Fruit fly (Drosophila melanogaster) whole organism, embryonic: Measurements from ENCODE around the gene CG16753.

Experiments
- Asciz ChIP-seq: fragments of 200-800 bp; sonication (Bioruptor generic); optimal IDR thresholded peaks from 2 replicates; lab custom pipeline; 2017; ENCODE audit warnings: missing biosample characterization, mild to moderate bottlenecking, missing genetic modification characterization, missing genetic modification reagents
- CG10565 ChIP-seq: fragments of 200-800 bp; sonication (Bioruptor generic); optimal IDR thresholded peaks from 3 replicates; lab custom pipeline; 2016; ENCODE audit warnings: missing biosample characterization, mild to moderate bottlenecking, missing genetic modification characterization
- CG10979 ChIP-seq: fragments of 200-800 bp; sonication (Bioruptor generic); optimal IDR thresholded peaks from 2 replicates; lab custom pipeline; 2018; ENCODE audit warnings: missing biosample characterization, mild to moderate bottlenecking, missing genetic modification characterization, moderate library complexity
- CG11695 ChIP-seq: fragments of 200-800 bp; sonication (Bioruptor generic); IDR thresholded peaks from 3 replicates; pipeline ENCODE4 v1.3.6; 2022; ENCODE audit warnings: missing biosample characterization, missing genetic modification characterization
- CG12104 ChIP-seq: fragments of 200-800 bp; sonication (Bioruptor generic); optimal IDR thresholded peaks from 3 replicates; lab custom pipeline; 2016; ENCODE audit warnings: missing biosample characterization, missing genetic modification characterization
- CG13424 ChIP-seq: fragments of 200-800 bp; sonication (Bioruptor generic); optimal IDR thresholded peaks from 2 replicates; lab custom pipeline; 2019; ENCODE audit warnings: missing biosample characterization, mild to moderate bottlenecking, missing genetic modification characterization, moderate library complexity
- CG13624 ChIP-seq: fragments of 200-800 bp; sonication (Bioruptor generic); optimal IDR thresholded peaks from 2 replicates; lab custom pipeline; 2016; ENCODE audit warnings: missing biosample characterization, missing genetic modification characterization
- CG13894 ChIP-seq: fragments of 200-800 bp; sonication (Bioruptor generic); optimal IDR thresholded peaks from 3 replicates; lab custom pipeline; 2018; ENCODE audit warnings: missing biosample characterization, mild to moderate bottlenecking, missing genetic modification characterization, moderate library complexity
- CG15514 ChIP-seq: fragments of 200-800 bp; sonication (Bioruptor generic); optimal IDR thresholded peaks from 3 replicates; lab custom pipeline; 2017; ENCODE audit warnings: missing biosample characterization, missing genetic modification characterization, mild to moderate bottlenecking, moderate library complexity, missing genetic modification reagents
- CG17912 ChIP-seq: fragments of 200-800 bp; sonication (Bioruptor generic); optimal IDR thresholded peaks from 2 replicates; lab custom pipeline; 2018; ENCODE audit warnings: missing biosample characterization, mild to moderate bottlenecking, missing genetic modification characterization
- CG18262 ChIP-seq: fragments of 200-800 bp; optimal IDR thresholded peaks from 3 replicates; lab custom pipeline; 2019; ENCODE audit warnings: missing biosample characterization, mild to moderate bottlenecking, missing genetic modification characterization, moderate library complexity
- CG2116 ChIP-seq: fragments of 200-800 bp; sonication (Bioruptor generic); optimal IDR thresholded peaks from 3 replicates; lab custom pipeline; 2018; ENCODE audit warnings: missing biosample characterization, mild to moderate bottlenecking, missing genetic modification characterization
- CG2202 ChIP-seq: fragments of 200-800 bp; sonication (Bioruptor generic); optimal IDR thresholded peaks from 2 replicates; lab custom pipeline; 2018; ENCODE audit warnings: missing biosample characterization, mild to moderate bottlenecking, missing genetic modification characterization
- CG3838 ChIP-seq: fragments of 200-800 bp; sonication (Bioruptor generic); optimal IDR thresholded peaks from 3 replicates; lab custom pipeline; 2016; ENCODE audit warnings: missing biosample characterization, missing genetic modification characterization
- CG4854 ChIP-seq: fragments of 200-800 bp; sonication (Bioruptor generic); optimal IDR thresholded peaks from 2 replicates; lab custom pipeline; 2016; ENCODE audit warnings: missing biosample characterization, missing genetic modification characterization, inconsistent platforms
- CG6654 ChIP-seq: fragments of 200-800 bp; sonication (Bioruptor generic); optimal IDR thresholded peaks from 2 replicates; lab custom pipeline; 2017; ENCODE audit warnings: missing biosample characterization, mild to moderate bottlenecking, missing genetic modification characterization
- CG8290 ChIP-seq, 3 experiments: fragments of 200-800 bp; sonication (Bioruptor generic); optimal IDR thresholded peaks; 2 replicates each; lab custom pipeline; 2016 to 2019; ENCODE audit warnings: missing biosample characterization in 3 of 3, missing genetic modification characterization in 3 of 3, mild to moderate bottlenecking in 2 of 3, moderate library complexity in 1 of 3
- CG9437 ChIP-seq: fragments of 200-800 bp; sonication (Bioruptor generic); optimal IDR thresholded peaks from 2 replicates; lab custom pipeline; 2018; ENCODE audit warnings: missing biosample characterization, mild to moderate bottlenecking, missing genetic modification characterization
- CG9797 ChIP-seq: fragments of 200-800 bp; sonication (Bioruptor generic); optimal IDR thresholded peaks from 3 replicates; lab custom pipeline; 2018; ENCODE audit warnings: missing biosample characterization, mild to moderate bottlenecking, missing genetic modification characterization
- Dad ChIP-seq: fragments of 200-800 bp; sonication (Bioruptor generic); optimal IDR thresholded peaks from 3 replicates; lab custom pipeline; 2016; ENCODE audit warnings: missing biosample characterization, missing genetic modification characterization
- Dfd ChIP-seq, 2 experiments: fragments of >200 bp; optimal IDR thresholded peaks; 2 replicates each; lab custom pipeline; 2017; ENCODE audit warnings: missing biosample characterization in 2 of 2, missing genetic modification characterization in 2 of 2
- Dll ChIP-seq: fragments of 200-800 bp; sonication (Bioruptor generic); IDR thresholded peaks from 4 replicates; pipeline ENCODE4 v1.3.6; 2022; ENCODE audit warnings: missing biosample characterization, missing genetic modification characterization; ENCODE audit not compliant: partially characterized antibody
- Eip74EF ChIP-seq, 2 experiments: fragments of 200-800 bp in 1 of 2; fragments of >200 bp in 1 of 2; sonication (Bioruptor generic) in 1 of 2; optimal IDR thresholded peaks; 2 replicates each; lab custom pipeline; 2017 to 2019; ENCODE audit warnings: missing biosample characterization in 2 of 2, missing genetic modification characterization in 2 of 2, mild to moderate bottlenecking in 1 of 2, moderate library complexity in 1 of 2
- Fer2 ChIP-seq: fragments of 200-800 bp; sonication (Bioruptor generic); optimal IDR thresholded peaks from 2 replicates; lab custom pipeline; 2018; ENCODE audit warnings: missing biosample characterization, mild to moderate bottlenecking, missing genetic modification characterization, moderate library complexity
- Fer3 ChIP-seq: fragments of 200-800 bp; sonication (Bioruptor generic); optimal IDR thresholded peaks from 2 replicates; lab custom pipeline; 2018; ENCODE audit warnings: missing biosample characterization, mild to moderate bottlenecking, missing genetic modification characterization, moderate library complexity
- HmgD ChIP-seq: fragments of 200-800 bp; sonication (Bioruptor generic); optimal IDR thresholded peaks from 3 replicates; lab custom pipeline; 2016; ENCODE audit warnings: missing biosample characterization, missing genetic modification characterization
- Mrtf ChIP-seq: fragments of 200-800 bp; sonication (Bioruptor generic); IDR thresholded peaks from 3 replicates; pipeline ENCODE4 v1.3.6; 2022; ENCODE audit warnings: missing biosample characterization, missing genetic modification characterization
- Opbp ChIP-seq: fragments of 200-800 bp; sonication (Bioruptor generic); IDR thresholded peaks from 3 replicates; pipeline ENCODE4 v1.3.6; 2022; ENCODE audit warnings: missing biosample characterization, missing genetic modification characterization; ENCODE audit not compliant: partially characterized antibody
- Sox100B ChIP-seq: fragments of 200-800 bp; sonication (Bioruptor generic); optimal IDR thresholded peaks from 3 replicates; lab custom pipeline; 2018; ENCODE audit warnings: missing biosample characterization, mild to moderate bottlenecking, missing genetic modification characterization
- TFAM ChIP-seq: fragments of 200-800 bp; sonication (Bioruptor generic); optimal IDR thresholded peaks from 2 replicates; lab custom pipeline; 2017; ENCODE audit warnings: missing biosample characterization, missing genetic modification characterization, inconsistent platforms
- Taf1 ChIP-seq: fragments of 200-800 bp; sonication (Bioruptor generic); IDR thresholded peaks from 2 replicates; pipeline ENCODE4 v1.3.6; 2022; ENCODE audit warnings: missing biosample characterization, missing genetic modification characterization
- Tbp ChIP-seq: fragments of >200 bp; optimal IDR thresholded peaks from 2 replicates; lab custom pipeline; 2018; ENCODE audit warnings: missing biosample characterization, missing genetic modification characterization
- abd-A ChIP-seq: fragments of 200-800 bp; sonication (Bioruptor generic); optimal IDR thresholded peaks from 3 replicates; lab custom pipeline; 2019; ENCODE audit warnings: missing biosample characterization, mild to moderate bottlenecking, missing genetic modification characterization, moderate library complexity
- bbx ChIP-seq: fragments of 200-800 bp; sonication (Bioruptor generic); IDR thresholded peaks from 2 replicates; pipeline ENCODE4 v1.3.6; 2022; ENCODE audit warnings: missing biosample characterization, missing genetic modification characterization; ENCODE audit not compliant: partially characterized antibody
- crc ChIP-seq: fragments of 200-800 bp; sonication (Bioruptor generic); optimal IDR thresholded peaks from 2 replicates; lab custom pipeline; 2016; ENCODE audit warnings: missing biosample characterization, missing genetic modification characterization
- dimm ChIP-seq: fragments of 200-800 bp; sonication (Bioruptor generic); IDR thresholded peaks from 2 replicates; pipeline ENCODE4 v1.3.6; 2022; ENCODE audit warnings: missing biosample characterization, missing genetic modification characterization
- dmrt11E ChIP-seq: fragments of 200-800 bp; sonication (Bioruptor generic); optimal IDR thresholded peaks from 3 replicates; lab custom pipeline; 2018; ENCODE audit warnings: missing biosample characterization, mild to moderate bottlenecking, missing genetic modification characterization, moderate library complexity
- ewg ChIP-seq: fragments of 200-800 bp; sonication (Bioruptor generic); optimal IDR thresholded peaks from 3 replicates; lab custom pipeline; 2017; ENCODE audit warnings: mild to moderate bottlenecking, missing biosample characterization, missing genetic modification reagents, missing genetic modification characterization
- ham ChIP-seq: fragments of 200-800 bp; sonication (Bioruptor generic); IDR thresholded peaks from 2 replicates; pipeline ENCODE4 v1.3.6; 2022; ENCODE audit warnings: missing biosample characterization, missing genetic modification characterization
- ind ChIP-seq: fragments of 200-800 bp; sonication (Bioruptor generic); optimal IDR thresholded peaks from 3 replicates; lab custom pipeline; 2016; ENCODE audit warnings: missing biosample characterization, missing genetic modification characterization
- luna ChIP-seq: fragments of 200-800 bp; sonication (Bioruptor generic); optimal IDR thresholded peaks from 2 replicates; lab custom pipeline; 2016; ENCODE audit warnings: missing biosample characterization, missing genetic modification characterization
- nerfin-1 ChIP-seq: fragments of 200-800 bp; sonication (Bioruptor generic); optimal IDR thresholded peaks from 3 replicates; lab custom pipeline; 2019; ENCODE audit warnings: missing biosample characterization, mild to moderate bottlenecking, missing genetic modification characterization, moderate library complexity
- p53 ChIP-seq: fragments of 200-800 bp; sonication (Bioruptor generic); optimal IDR thresholded peaks from 2 replicates; lab custom pipeline; 2016; ENCODE audit warnings: missing biosample characterization, missing genetic modification characterization
- run ChIP-seq: fragments of 200-800 bp; sonication (Bioruptor generic); optimal IDR thresholded peaks from 3 replicates; lab custom pipeline; 2018; ENCODE audit warnings: missing biosample characterization, mild to moderate bottlenecking, missing genetic modification characterization
- sisA ChIP-seq: fragments of 200-800 bp; sonication (Bioruptor generic); IDR thresholded peaks from 2 replicates; pipeline ENCODE4 v1.3.6; 2022; ENCODE audit warnings: missing biosample characterization, missing genetic modification characterization
- slbo ChIP-seq: fragments of 200-800 bp; sonication (Bioruptor generic); IDR thresholded peaks from 2 replicates; pipeline ENCODE4 v1.3.6; 2022; ENCODE audit warnings: missing biosample characterization, missing genetic modification characterization
- wor ChIP-seq: fragments of 200-800 bp; sonication (Bioruptor generic); IDR thresholded peaks from 2 replicates; pipeline ENCODE4 v1.3.6; 2022; ENCODE audit warnings: missing biosample characterization, missing genetic modification characterization
- yki ChIP-seq: fragments of >200 bp; optimal IDR thresholded peaks from 3 replicates; lab custom pipeline; 2018

Gene CG16753

DNA sequence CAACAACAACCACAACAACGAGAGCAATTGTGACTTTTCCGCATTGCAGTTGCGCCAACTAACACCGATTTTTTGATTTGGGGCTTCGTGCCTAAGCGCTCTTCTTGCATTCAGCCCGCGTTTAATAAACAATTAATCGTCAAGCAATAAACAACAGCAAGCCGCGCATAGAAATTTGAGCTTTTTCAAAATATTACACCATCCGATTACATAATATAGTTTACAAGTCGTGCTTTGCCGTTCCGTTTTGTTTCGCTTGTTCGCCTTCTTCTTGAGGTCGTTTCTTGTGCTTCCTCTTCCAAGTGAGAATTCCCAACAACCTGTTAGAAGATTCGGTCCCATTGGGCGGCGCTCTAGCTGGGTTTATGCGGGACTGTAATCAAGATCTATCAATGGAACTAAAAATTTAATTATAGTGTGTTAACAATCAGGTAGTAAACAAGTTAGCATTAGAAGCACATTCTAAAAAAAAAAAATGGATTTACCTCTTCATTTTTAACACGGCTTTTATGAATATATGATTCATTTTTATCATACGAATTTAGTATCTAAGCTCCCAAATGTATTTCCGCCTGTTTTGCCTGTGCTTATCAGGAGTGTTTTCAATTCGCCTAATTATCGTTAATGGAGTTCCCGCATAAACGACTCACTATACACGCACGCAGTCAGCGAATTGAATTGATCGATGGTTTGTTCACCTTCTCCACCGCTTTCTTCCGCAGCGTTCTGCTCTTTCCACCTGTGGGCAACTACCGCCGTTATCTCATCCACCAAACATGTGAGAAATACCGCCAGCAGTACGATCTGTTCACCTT is 18.9 kb upstream of the CG16753 start (continued):
- TF ChIP-seq CG8290 (GFP tag; optimal IDR thresholded peaks at IDR 0.05; lab: Kevin White, UChicago), result peak; percentile 69
- peak; percentile 5 to 69 for TF ChIP-seq CG8290 (tag; optimal IDR thresholded peaks at IDR 0.05; lab: Kevin White, UChicago)
- TF ChIP-seq Eip74EF (GFP tag; optimal IDR thresholded peaks at IDR 0.05; lab: Kevin White, UChicago), result peak in 1 of 2 experiments; percentile 78
- TF ChIP-seq p53, result no peak
- TF ChIP-seq dimm (GFP tag; lab: Robert Waterston, UW), result peak; percentile 61
- TF ChIP-seq luna, result no peak
- TF ChIP-seq Dll (GFP tag; lab: Robert Waterston, UW), result 0 out of 4 replicates have a peak, but pooled peaks have one; percentile 29
- peak; percentile 40; the same call in 1 of the 2 replicates for TF ChIP-seq wor (GFP tag; lab: Robert Waterston, UW)
- TF ChIP-seq sisA (GFP tag; lab: Robert Waterston, UW), result peak; percentile 51; the same call in 1 of the 2 replicates
- TF ChIP-seq nerfin-1, result peak; percentile 85
- peak; percentile 78 for TF ChIP-seq CG15514
- TF ChIP-seq Asciz (GFP tag; lab: Kevin White, UChicago), result peak; percentile 79
- peak; percentile 67 for TF ChIP-seq CG4854 (GFP tag; lab: Kevin White, UChicago)
- no peak for TF ChIP-seq CG17912 (GFP tag; lab: Kevin White, UChicago)
- peak; percentile 76 for TF ChIP-seq CG9437 (GFP tag; lab: Kevin White, UChicago)
- TF ChIP-seq Dad, result peak; percentile 73
- no peak for TF ChIP-seq Tbp (GFP tag; lab: Kevin White, UChicago)
- TF ChIP-seq slbo (GFP tag; lab: Robert Waterston, UW), result peak; percentile 77
- TF ChIP-seq CG2116 (GFP tag; lab: Kevin White, UChicago), result peak; percentile 58
- peak; percentile 40 for TF ChIP-seq CG3838 (GFP tag; lab: Kevin White, UChicago)
- TF ChIP-seq CG10979 (tag; lab: Kevin White, UChicago), result peak; percentile 93
- peak; percentile 50 for TF ChIP-seq CG10565 (GFP tag; lab: Kevin White, UChicago)
- TF ChIP-seq TFAM, result peak; percentile 26
- peak; percentile 76 for TF ChIP-seq CG13894
- TF ChIP-seq CG2202 (tag; lab: Kevin White, UChicago), result peak; percentile 76
- peak; percentile 84 for TF ChIP-seq CG12104 (GFP tag; lab: Kevin White, UChicago)
- TF ChIP-seq CG11695 (GFP tag; lab: Robert Waterston, UW), result peak; percentile 90
- no peak for TF ChIP-seq ham (GFP tag; lab: Robert Waterston, UW)
- peak; percentile 58 for TF ChIP-seq CG6654
- no peak for TF ChIP-seq Dfd (GFP tag; optimal IDR thresholded peaks at IDR 0.05; lab: Kevin White, UChicago)
- peak; percentile 80 for TF ChIP-seq Fer3
- TF ChIP-seq yki (lab: Kevin White, UChicago), result peak; percentile 19
- no peak for TF ChIP-seq Opbp (GFP tag; lab: Robert Waterston, UW)
- no peak for TF ChIP-seq HmgD (GFP tag; lab: Kevin White, UChicago)
- peak; percentile 58 for TF ChIP-seq ewg
- TF ChIP-seq CG13424 (tag; lab: Kevin White, UChicago), result peak; percentile 91
- TF ChIP-seq CG9797 (GFP tag; lab: Kevin White, UChicago), result no peak
- TF ChIP-seq dmrt11E (tag; lab: Kevin White, UChicago), result peak; percentile 87
- 0 out of 3 replicates have a peak, but pooled peaks have one; percentile 43 for TF ChIP-seq Mrtf (GFP tag; lab: Robert Waterston, UW)
- TF ChIP-seq Taf1 (GFP tag; lab: Robert Waterston, UW), result 0 out of 2 replicates have a peak, but pooled peaks have one; percentile 18
- TF ChIP-seq crc (GFP tag; lab: Kevin White, UChicago), result peak; percentile 79
- TF ChIP-seq Fer2 (tag; lab: Kevin White, UChicago), result peak; percentile 68
- TF ChIP-seq abd-A (tag; lab: Kevin White, UChicago), result no peak
- TF ChIP-seq ind (GFP tag; lab: Kevin White, UChicago), result peak; percentile 75
- peak; percentile 32 for TF ChIP-seq run (tag; lab: Kevin White, UChicago)
- no peak for TF ChIP-seq bbx
- TF ChIP-seq Sox100B, result peak; percentile 88
- peak; percentile 80 for TF ChIP-seq CG13624 (GFP tag; lab: Kevin White, UChicago)
- peak; percentile 90 for TF ChIP-seq CG18262 (tag; lab: Kevin White, UChicago)
